Fruit fly (Drosophila melanogaster) whole organism, embryonic: ENCODE data around the gene CG10337.

Experiments used
- Aef1 ChIP-seq: fragments of 200-800 bp; sonication (Bioruptor generic); IDR thresholded peaks from 3 replicates; pipeline ENCODE4 v1.3.6; 2022; ENCODE audit warnings: missing biosample characterization, missing genetic modification characterization
- Asciz ChIP-seq: fragments of 200-800 bp; sonication (Bioruptor generic); optimal IDR thresholded peaks from 2 replicates; lab custom pipeline; 2017; ENCODE audit warnings: missing biosample characterization, mild to moderate bottlenecking, missing genetic modification characterization, missing genetic modification reagents
- Atf6 ChIP-seq: fragments of 200-800 bp; sonication (Bioruptor generic); IDR thresholded peaks from 2 replicates; pipeline ENCODE4 v1.3.6; 2022; ENCODE audit warnings: missing biosample characterization, missing genetic modification characterization
- B-H1 ChIP-seq: fragments of 200-800 bp; sonication (Bioruptor generic); IDR thresholded peaks from 3 replicates; pipeline ENCODE4 v1.3.6; 2022; ENCODE audit warnings: missing biosample characterization, missing genetic modification characterization
- CG10543 ChIP-seq: fragments of 200-800 bp; sonication (Bioruptor generic); optimal IDR thresholded peaks from 3 replicates; lab custom pipeline; 2017; ENCODE audit warnings: missing biosample characterization, mild to moderate bottlenecking, missing genetic modification characterization, moderate library complexity
- CG11695 ChIP-seq: fragments of 200-800 bp; sonication (Bioruptor generic); IDR thresholded peaks from 3 replicates; pipeline ENCODE4 v1.3.6; 2022; ENCODE audit warnings: missing biosample characterization, missing genetic modification characterization
- CG12071 ChIP-seq: fragments of 200-800 bp; sonication (Bioruptor generic); optimal IDR thresholded peaks from 3 replicates; lab custom pipeline; 2018; ENCODE audit warnings: missing biosample characterization, mild to moderate bottlenecking, missing genetic modification characterization
- CG12104 ChIP-seq: fragments of 200-800 bp; sonication (Bioruptor generic); optimal IDR thresholded peaks from 3 replicates; lab custom pipeline; 2016; ENCODE audit warnings: missing biosample characterization, missing genetic modification characterization
- CG12769 ChIP-seq: fragments of 200-800 bp; sonication (Bioruptor generic); optimal IDR thresholded peaks from 2 replicates; lab custom pipeline; 2019; ENCODE audit warnings: missing biosample characterization, mild to moderate bottlenecking, missing genetic modification characterization, moderate library complexity
- CG13123 ChIP-seq: fragments of 200-800 bp; sonication (Bioruptor generic); optimal IDR thresholded peaks from 2 replicates; lab custom pipeline; 2016; ENCODE audit warnings: missing biosample characterization, missing genetic modification characterization
- CG14710 ChIP-seq: fragments of 200-800 bp; sonication (Bioruptor generic); optimal IDR thresholded peaks from 3 replicates; lab custom pipeline; 2019; ENCODE audit warnings: missing biosample characterization, mild to moderate bottlenecking, missing genetic modification characterization, moderate library complexity
- CG1603 ChIP-seq: fragments of 200-800 bp; sonication (Bioruptor generic); optimal IDR thresholded peaks from 2 replicates; lab custom pipeline; 2019; ENCODE audit warnings: missing biosample characterization, mild to moderate bottlenecking, missing genetic modification characterization, moderate library complexity
- CG1647 ChIP-seq: fragments of 200-800 bp; sonication (Bioruptor generic); optimal IDR thresholded peaks from 3 replicates; lab custom pipeline; 2016; ENCODE audit warnings: missing biosample characterization, missing genetic modification characterization
- CG18011 ChIP-seq: fragments of 200-800 bp; sonication (Bioruptor generic); optimal IDR thresholded peaks from 2 replicates; lab custom pipeline; 2017; ENCODE audit warnings: missing biosample characterization, missing genetic modification characterization, mild to moderate bottlenecking, moderate library complexity, missing genotype
- CG18619 ChIP-seq: fragments of 200-800 bp; sonication (Bioruptor generic); optimal IDR thresholded peaks from 3 replicates; lab custom pipeline; 2017; ENCODE audit warnings: missing biosample characterization, mild to moderate bottlenecking, missing genetic modification characterization
- CG2120 ChIP-seq: fragments of 200-800 bp; sonication (Bioruptor generic); optimal IDR thresholded peaks from 3 replicates; lab custom pipeline; 2016; ENCODE audit warnings: missing biosample characterization, missing genetic modification characterization
- CG7928 ChIP-seq: fragments of 200-800 bp; sonication (Bioruptor generic); optimal IDR thresholded peaks from 2 replicates; lab custom pipeline; 2017; ENCODE audit warnings: missing biosample characterization, mild to moderate bottlenecking, missing genetic modification characterization
- CG9215 ChIP-seq: fragments of 200-800 bp; sonication (Bioruptor generic); IDR thresholded peaks from 2 replicates; pipeline ENCODE4 v1.3.6; 2022; ENCODE audit warnings: missing biosample characterization, missing genetic modification characterization
- CG9437 ChIP-seq: fragments of 200-800 bp; sonication (Bioruptor generic); optimal IDR thresholded peaks from 2 replicates; lab custom pipeline; 2018; ENCODE audit warnings: missing biosample characterization, mild to moderate bottlenecking, missing genetic modification characterization
- Dbx ChIP-seq: fragments of 200-800 bp; sonication (Bioruptor generic); IDR thresholded peaks from 3 replicates; pipeline ENCODE4 v1.3.6; 2022; ENCODE audit warnings: missing biosample characterization, missing genetic modification characterization
- Dref ChIP-seq: fragments of 200-800 bp; sonication (Bioruptor generic); IDR thresholded peaks from 2 replicates; pipeline ENCODE4 v1.3.6; 2022; ENCODE audit warnings: missing biosample characterization, missing genetic modification characterization
- Drgx ChIP-seq: fragments of 200-800 bp; sonication (Bioruptor generic); IDR thresholded peaks from 2 replicates; pipeline ENCODE4 v1.3.6; 2022; ENCODE audit warnings: missing biosample characterization, missing genetic modification characterization
- GATAe ChIP-seq: fragments of 200-800 bp; sonication (Bioruptor generic); conservative IDR thresholded peaks from 2 replicates; pipeline ENCODE4 v1.3.6; 2022; ENCODE audit warnings: missing biosample characterization, missing genetic modification characterization
- Hr78 ChIP-seq, 2 experiments: fragments of 200-800 bp in 1 of 2; fragments of >200 bp in 1 of 2; sonication (Bioruptor generic) in 1 of 2; optimal IDR thresholded peaks; 2 replicates each; lab custom pipeline; 2017 to 2019; ENCODE audit warnings: missing biosample characterization in 2 of 2, missing genetic modification characterization in 2 of 2, mild to moderate bottlenecking in 1 of 2, moderate library complexity in 1 of 2
- MBD-R2 ChIP-seq: fragments of 200-800 bp; sonication (Bioruptor generic); IDR thresholded peaks from 2 replicates; pipeline ENCODE4 v1.3.6; 2022; ENCODE audit warnings: missing biosample characterization, missing genetic modification characterization
- MTF-1 ChIP-seq: fragments of 200-800 bp; sonication (Bioruptor generic); optimal IDR thresholded peaks from 2 replicates; lab custom pipeline; 2018; ENCODE audit warnings: missing biosample characterization, mild to moderate bottlenecking, missing genetic modification characterization, borderline replicate concordance
- Med ChIP-seq: fragments of 200-800 bp; sonication (Bioruptor generic); peaks from one replicate; lab custom pipeline; 2016; ENCODE audit warnings: missing biosample characterization, missing genetic modification characterization, mild to moderate bottlenecking, inconsistent platforms, moderate library complexity
- NFAT ChIP-seq: fragments of 200-800 bp; sonication (Bioruptor generic); IDR thresholded peaks from 2 replicates; pipeline ENCODE4 v1.3.6; 2022; ENCODE audit warnings: missing biosample characterization, missing genetic modification characterization
- Rfx ChIP-seq: fragments of 200-800 bp; sonication (Bioruptor generic); IDR thresholded peaks from 2 replicates; pipeline ENCODE4 v1.3.6; 2022; ENCODE audit warnings: missing biosample characterization, missing genetic modification characterization
- Trl ChIP-seq, 3 experiments: fragments of >200 bp in 2 of 3; fragments of 200-800 bp in 1 of 3; sonication (Bioruptor generic) in 1 of 3; optimal IDR thresholded peaks; 2 replicates in 1 of 3; 3 replicates in 2 of 3; lab custom pipeline; 2016 to 2017; ENCODE audit warnings: missing biosample characterization in 1 of 3, missing genetic modification characterization in 1 of 3
- ase ChIP-seq: fragments of 200-800 bp; sonication (Bioruptor generic); IDR thresholded peaks from 3 replicates; pipeline ENCODE4 v1.3.6; 2022; ENCODE audit warnings: missing biosample characterization, missing genetic modification characterization
- az2 ChIP-seq: fragments of 200-800 bp; sonication (Bioruptor generic); optimal IDR thresholded peaks from 3 replicates; lab custom pipeline; 2016; ENCODE audit warnings: missing biosample characterization, missing genetic modification characterization
- bowl ChIP-seq: fragments of 200-800 bp; sonication (Bioruptor generic); IDR thresholded peaks from 2 replicates; pipeline ENCODE4 v1.3.6; 2022; ENCODE audit warnings: missing biosample characterization, missing genetic modification characterization
- caup ChIP-seq: fragments of 200-800 bp; sonication (Bioruptor generic); optimal IDR thresholded peaks from 3 replicates; lab custom pipeline; 2017; ENCODE audit warnings: missing biosample characterization, mild to moderate bottlenecking, missing genetic modification characterization, moderate library complexity; ENCODE audit not compliant: severe bottlenecking
- chif ChIP-seq, 2 experiments: fragments of 200-800 bp; sonication (Bioruptor generic); optimal IDR thresholded peaks; 3 replicates each; lab custom pipeline; 2016; ENCODE audit warnings: missing biosample characterization in 2 of 2, missing genetic modification characterization in 2 of 2
- danr ChIP-seq: fragments of 200-800 bp; sonication (Bioruptor generic); IDR thresholded peaks from 2 replicates; pipeline ENCODE4 v1.3.6; 2022; ENCODE audit warnings: missing biosample characterization, missing genetic modification characterization
- emc ChIP-seq: fragments of 200-800 bp; sonication (Bioruptor generic); optimal IDR thresholded peaks from 2 replicates; lab custom pipeline; 2016; ENCODE audit warnings: missing biosample characterization, missing genetic modification characterization
- gcm ChIP-seq: fragments of 200-800 bp; sonication (Bioruptor generic); optimal IDR thresholded peaks from 2 replicates; lab custom pipeline; 2019; ENCODE audit warnings: missing biosample characterization, mild to moderate bottlenecking, missing genetic modification characterization, moderate library complexity
- hb ChIP-seq: fragments of 200-800 bp; sonication (Bioruptor generic); IDR thresholded peaks from 3 replicates; pipeline ENCODE4 v1.3.6; 2022; ENCODE audit warnings: missing biosample characterization, missing genetic modification characterization; ENCODE audit not compliant: partially characterized antibody
- kay ChIP-seq: fragments of 200-800 bp; sonication (Bioruptor generic); optimal IDR thresholded peaks from 2 replicates; lab custom pipeline; 2016; ENCODE audit warnings: missing biosample characterization, missing genetic modification characterization
- lmd ChIP-seq: fragments of 200-800 bp; sonication (Bioruptor generic); IDR thresholded peaks from 2 replicates; pipeline ENCODE4 v1.3.6; 2022; ENCODE audit warnings: missing biosample characterization, missing genetic modification characterization
- nau ChIP-seq: fragments of 200-800 bp; sonication (Bioruptor generic); optimal IDR thresholded peaks from 3 replicates; lab custom pipeline; 2017; ENCODE audit warnings: missing biosample characterization, mild to moderate bottlenecking, missing genetic modification characterization, missing genetic modification reagents
- nom ChIP-seq: fragments of 200-800 bp; sonication (Bioruptor generic); optimal IDR thresholded peaks from 2 replicates; lab custom pipeline; 2017; ENCODE audit warnings: missing biosample characterization, missing genetic modification characterization, mild to moderate bottlenecking, moderate library complexity, missing genetic modification reagents
- run ChIP-seq: fragments of 200-800 bp; sonication (Bioruptor generic); optimal IDR thresholded peaks from 3 replicates; lab custom pipeline; 2018; ENCODE audit warnings: missing biosample characterization, mild to moderate bottlenecking, missing genetic modification characterization
- sob ChIP-seq: fragments of 200-800 bp; sonication (Bioruptor generic); IDR thresholded peaks from 2 replicates; pipeline ENCODE4 v1.3.6; 2022; ENCODE audit warnings: missing biosample characterization, missing genetic modification characterization
- tap ChIP-seq: fragments of 200-800 bp; optimal IDR thresholded peaks from 3 replicates; lab custom pipeline; 2019; ENCODE audit warnings: missing biosample characterization, mild to moderate bottlenecking, missing genetic modification characterization, moderate library complexity
- tll ChIP-seq, 2 experiments: fragments of 200-800 bp in 1 of 2; fragments of >200 bp in 1 of 2; sonication (Bioruptor generic) in 1 of 2; optimal IDR thresholded peaks; 2 replicates each; lab custom pipeline; 2017 to 2019; ENCODE audit warnings: missing biosample characterization in 2 of 2, missing genetic modification characterization in 2 of 2, mild to moderate bottlenecking in 1 of 2, moderate library complexity in 1 of 2
- usp ChIP-seq: fragments of >200 bp; optimal IDR thresholded peaks from 2 replicates; lab custom pipeline; 2017; ENCODE audit warnings: missing biosample characterization, missing genetic modification characterization
- vnd ChIP-seq: fragments of 200-800 bp; sonication (Bioruptor generic); IDR thresholded peaks from 3 replicates; pipeline ENCODE4 v1.3.6; 2022; ENCODE audit warnings: missing biosample characterization, missing genetic modification characterization; ENCODE audit not compliant: partially characterized antibody

The CG10337 gene

DNA sequence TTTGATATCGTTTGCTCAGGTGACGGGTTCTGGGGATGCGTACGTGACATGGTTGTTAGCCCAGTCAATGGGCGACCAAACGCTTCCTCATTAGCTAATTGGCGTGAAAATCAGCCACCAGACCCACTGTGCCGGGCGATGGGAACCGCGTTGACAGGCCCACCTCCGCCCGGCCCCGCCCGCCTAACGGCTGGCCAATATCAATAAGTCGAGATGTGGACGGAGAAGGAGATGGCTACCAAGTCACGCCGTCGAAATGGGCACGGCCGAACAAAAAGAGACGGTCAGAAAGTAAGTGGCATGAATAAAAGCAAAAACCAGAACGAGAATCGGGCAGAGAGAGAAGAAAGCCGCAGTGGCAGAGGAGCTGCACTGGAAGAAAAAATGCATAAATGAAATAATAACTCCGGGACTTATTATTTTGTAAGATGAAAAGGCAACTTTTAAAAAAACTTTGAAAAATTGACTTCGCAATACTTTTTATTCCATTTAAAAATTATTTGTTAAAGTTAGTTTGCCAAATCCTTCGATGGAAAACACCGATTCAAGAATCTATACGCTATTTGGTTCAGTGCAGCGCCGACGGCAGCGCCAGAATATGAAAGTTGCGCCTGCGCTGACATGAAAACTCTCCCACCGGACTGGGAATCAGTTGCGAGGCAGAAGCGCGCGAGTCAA, 8.8 kb downstream of the CG10337 start, which contains the start of gene CG13082 (continued):
- TF ChIP-seq sob (no peak), hb (GFP tag; lab: Robert Waterston, UW) (no peak), tap (tag; lab: Kevin White, UChicago) (peak; percentile 20), Asciz (GFP tag; lab: Kevin White, UChicago) (peak; percentile 39), Dref (GFP tag; lab: Robert Waterston, UW) (no peak), Rfx (GFP tag; lab: Robert Waterston, UW) (no peak), CG10543 (GFP tag; lab: Kevin White, UChicago) (no peak), CG7928 (no peak), Trl (optimal IDR thresholded peaks at IDR 0.05; lab: Kevin White, UChicago) (no peak), Trl (GFP tag; optimal IDR thresholded peaks at IDR 0.05; lab: Kevin White, UChicago) (no peak), nom (GFP tag; lab: Kevin White, UChicago) (peak; percentile 53), CG12104 (GFP tag; lab: Kevin White, UChicago) (no peak), bowl (no peak), CG1603 (tag; lab: Kevin White, UChicago) (no peak), CG18011 (no peak), NFAT (GFP tag; lab: Robert Waterston, UW) (no peak; the same call in 1 of the 2 replicates), CG9437 (GFP tag; lab: Kevin White, UChicago) (peak; percentile 16), nau (GFP tag; lab: Kevin White, UChicago) (no peak), Hr78 (GFP tag; optimal IDR thresholded peaks at IDR 0.05; lab: Kevin White, UChicago) (no peak), ase (GFP tag; lab: Robert Waterston, UW) (no peak), chif (GFP tag; optimal IDR thresholded peaks at IDR 0.05; lab: Kevin White, UChicago) (peak; percentile 39 to 51), Aef1 (no peak), tll (GFP tag; optimal IDR thresholded peaks at IDR 0.05; lab: Kevin White, UChicago) (no peak), CG11695 (no peak), GATAe (GFP tag; lab: Robert Waterston, UW) (no peak), lmd (GFP tag; lab: Robert Waterston, UW) (peak; percentile 49; the same call in 1 of the 2 replicates), CG2120 (GFP tag; lab: Kevin White, UChicago) (no peak), run (tag; lab: Kevin White, UChicago) (no peak), az2 (GFP tag; lab: Kevin White, UChicago) (peak; percentile 53), Drgx (GFP tag; lab: Robert Waterston, UW) (peak; percentile 55), CG13123 (GFP tag; lab: Kevin White, UChicago) (no peak), MBD-R2 (GFP tag; lab: Robert Waterston, UW) (no peak), vnd (no peak), danr (GFP tag; lab: Robert Waterston, UW) (no peak), B-H1 (GFP tag; lab: Robert Waterston, UW) (no peak; the same call in 2 of the 3 replicates), CG18619 (GFP tag; lab: Kevin White, UChicago) (no peak), caup (no peak), kay (GFP tag; lab: Kevin White, UChicago) (no peak), CG14710 (tag; lab: Kevin White, UChicago) (peak; percentile 79), emc (GFP tag; lab: Kevin White, UChicago) (no peak), MTF-1 (GFP tag; lab: Kevin White, UChicago) (no peak), Atf6 (no peak), Dbx (GFP tag; lab: Robert Waterston, UW) (no peak), usp (GFP tag; lab: Kevin White, UChicago) (no peak), gcm (GFP tag; lab: Kevin White, UChicago) (peak; percentile 54), CG12071 (GFP tag; lab: Kevin White, UChicago) (no peak), CG12769 (tag; lab: Kevin White, UChicago) (no peak), Med (peak; percentile 50), CG1647 (GFP tag; lab: Kevin White, UChicago) (no peak), CG9215 (GFP tag; lab: Robert Waterston, UW) (no peak)
